Worm (Caenorhabditis elegans) whole organism, young adult: ENCODE measurements around the gene mlc-1.
"Not testable (repeated sequence)": the region's sequence is repeated elsewhere in the genome, so short reads cannot be mapped to it uniquely, and the experiment has no call there.

Experiments
- B0019.2 ChIP-seq: fragments of 200-800 bp; sonication (Bioruptor generic); conservative IDR thresholded peaks from 2 replicates; pipeline ENCODE4 v1.3.6; 2022; ENCODE audit warnings: missing genetic modification reagents, missing genetic modification characterization, missing compliant biosample characterization
- B0035.1 ChIP-seq: sonication (generic microtip); optimal IDR thresholded peaks from 2 replicates; lab custom pipeline; 2016; ENCODE audit warnings: missing genetic modification characterization, mild to moderate bottlenecking, missing compliant biosample characterization, missing genotype, missing genetic modification reagents
- C06A6.2 ChIP-seq: fragments of 200-800 bp; sonication (Bioruptor generic); conservative IDR thresholded peaks from 2 replicates; pipeline ENCODE4 v1.3.6; 2022; ENCODE audit warnings: missing genetic modification characterization, missing compliant biosample characterization
- F22D6.2 ChIP-seq: sonication (generic microtip); optimal IDR thresholded peaks from 2 replicates; lab custom pipeline; 2016; ENCODE audit warnings: mild to moderate bottlenecking, missing genetic modification characterization, missing compliant biosample characterization
- F33H1.4 ChIP-seq: fragments of 200-800 bp; sonication (Bioruptor generic); IDR thresholded peaks from 2 replicates; pipeline ENCODE4 v1.3.6; 2022; ENCODE audit warnings: missing genetic modification reagents, missing genetic modification characterization, missing compliant biosample characterization
- F39B2.1 ChIP-seq: fragments of 200-800 bp; sonication (Bioruptor generic); IDR thresholded peaks from 2 replicates; pipeline ENCODE4 v1.3.6; 2022; ENCODE audit warnings: missing genetic modification reagents, missing genetic modification characterization, missing compliant biosample characterization
- F49E8.2 ChIP-seq: sonication (generic microtip); optimal IDR thresholded peaks from 3 replicates; lab custom pipeline; 2017; ENCODE audit warnings: missing genetic modification characterization, mild to moderate bottlenecking, missing compliant biosample characterization, antibody characterized with exemption, moderate library complexity; ENCODE audit not compliant: insufficient read depth
- K11D2.4 ChIP-seq: fragments of 200-800 bp; sonication (Bioruptor generic); IDR thresholded peaks from 2 replicates; pipeline ENCODE4 v1.3.6; 2022; ENCODE audit warnings: missing genetic modification reagents, missing genetic modification characterization, missing compliant biosample characterization
- Y53G8AR.9 ChIP-seq: fragments of 200-800 bp; sonication (Bioruptor generic); conservative IDR thresholded peaks from 2 replicates; pipeline ENCODE4 v1.3.6; 2022; ENCODE audit warnings: missing genetic modification reagents, missing genetic modification characterization, missing compliant biosample characterization
- Y56A3A.18 ChIP-seq: fragments of 200-800 bp; sonication (Bioruptor generic); IDR thresholded peaks from 2 replicates; pipeline ENCODE4 v1.3.6; 2022; ENCODE audit warnings: missing genetic modification reagents, missing genetic modification characterization, missing compliant biosample characterization
- ZK185.1 ChIP-seq: sonication (generic microtip); optimal IDR thresholded peaks from 2 replicates; lab custom pipeline; 2016; ENCODE audit warnings: mild to moderate bottlenecking, missing genetic modification characterization, missing compliant biosample characterization; ENCODE audit not compliant: poor library complexity, severe bottlenecking
- aptf-2 ChIP-seq: fragments of 200-800 bp; sonication (Bioruptor generic); conservative IDR thresholded peaks from 2 replicates; pipeline ENCODE4 v1.3.6; 2022; ENCODE audit warnings: missing genetic modification reagents, missing genetic modification characterization, missing compliant biosample characterization
- attf-6 ChIP-seq: fragments of 200-800 bp; sonication (Bioruptor generic); IDR thresholded peaks from 2 replicates; pipeline ENCODE4 v1.3.6; 2022; ENCODE audit warnings: missing genetic modification reagents, missing genetic modification characterization, missing compliant biosample characterization
- bed-2 ChIP-seq: fragments of 200-800 bp; sonication (Bioruptor generic); IDR thresholded peaks from 2 replicates; pipeline ENCODE4 v1.3.6; 2022; ENCODE audit warnings: missing genetic modification reagents, missing genetic modification characterization, missing compliant biosample characterization
- cebp-1 ChIP-seq, 2 experiments: fragments of 200-800 bp in 1 of 2; sonication (Bioruptor generic) in 1 of 2; sonication (generic microtip) in 1 of 2; IDR thresholded peaks in 1 of 2; optimal IDR thresholded peaks in 1 of 2; 2 replicates each; pipeline versions ENCODE4 v1.3.6 to Lab custom; 2017 to 2022; ENCODE audit warnings: missing compliant biosample characterization in 2 of 2, missing genetic modification characterization in 2 of 2, mild to moderate bottlenecking in 1 of 2, missing genetic modification reagents in 1 of 2, moderate library complexity in 1 of 2
- ceh-58 ChIP-seq: fragments of 200-800 bp; sonication (Bioruptor generic); IDR thresholded peaks from 2 replicates; pipeline ENCODE4 v1.3.6; 2022; ENCODE audit warnings: missing genetic modification characterization, missing compliant biosample characterization
- efl-1 ChIP-seq: fragments of 150-350 bp; optimal IDR thresholded peaks from 2 replicates; lab custom pipeline; 2014; ENCODE audit warnings: missing biosample characterization, missing genetic modification reagents, missing genetic modification characterization
- egl-18 ChIP-seq: fragments of 200-800 bp; sonication (Bioruptor generic); IDR thresholded peaks from 2 replicates; pipeline ENCODE4 v1.3.6; 2022; ENCODE audit warnings: missing genetic modification reagents, missing genetic modification characterization, missing compliant biosample characterization
- egl-44 ChIP-seq: fragments of 200-800 bp; sonication (Bioruptor generic); IDR thresholded peaks from 2 replicates; pipeline ENCODE4 v1.3.6; 2022; ENCODE audit warnings: missing genetic modification reagents, missing genetic modification characterization, missing compliant biosample characterization
- egrh-3 ChIP-seq: fragments of 200-800 bp; sonication (Bioruptor generic); IDR thresholded peaks from 2 replicates; pipeline ENCODE4 v1.3.6; 2022; ENCODE audit warnings: missing genetic modification reagents, missing genetic modification characterization, missing compliant biosample characterization
- ekl-4 ChIP-seq: fragments of 200-800 bp; sonication (Bioruptor generic); IDR thresholded peaks from 2 replicates; pipeline ENCODE4 v1.3.6; 2022; ENCODE audit warnings: missing genetic modification reagents, missing genetic modification characterization, missing compliant biosample characterization
- hlh-26 ChIP-seq: fragments of 200-800 bp; sonication (Bioruptor generic); conservative IDR thresholded peaks from 2 replicates; pipeline ENCODE4 v1.3.6; 2022; ENCODE audit warnings: missing genetic modification reagents, missing genetic modification characterization, missing compliant biosample characterization
- hmg-1.2 ChIP-seq: fragments of 200-800 bp; sonication (Bioruptor generic); IDR thresholded peaks from 2 replicates; pipeline ENCODE4 v1.3.6; 2022; ENCODE audit warnings: missing genetic modification reagents, missing genetic modification characterization, missing compliant biosample characterization
- hmg-20 ChIP-seq: fragments of 200-800 bp; sonication (Bioruptor generic); IDR thresholded peaks from 2 replicates; pipeline ENCODE4 v1.3.6; 2022; ENCODE audit warnings: missing genetic modification reagents, missing genetic modification characterization, missing compliant biosample characterization
- hrde-1 ChIP-seq: sonication (generic microtip); optimal IDR thresholded peaks from 2 replicates; lab custom pipeline; 2016; ENCODE audit warnings: missing genetic modification characterization, mild to moderate bottlenecking, missing compliant biosample characterization, moderate library complexity, missing genotype, missing genetic modification reagents, borderline replicate concordance
- lag-1 ChIP-seq: fragments of 200-800 bp; sonication (Bioruptor generic); IDR thresholded peaks from 2 replicates; pipeline ENCODE4 v1.3.6; 2022; ENCODE audit warnings: missing genetic modification reagents, missing genetic modification characterization, missing compliant biosample characterization
- let-526 ChIP-seq: fragments of 200-800 bp; sonication (Bioruptor generic); IDR thresholded peaks from 2 replicates; pipeline ENCODE4 v1.3.6; 2022; ENCODE audit warnings: missing genetic modification reagents, missing genetic modification characterization, missing compliant biosample characterization
- madf-10 ChIP-seq: sonication (generic microtip); optimal IDR thresholded peaks from 2 replicates; lab custom pipeline; 2016; ENCODE audit warnings: mild to moderate bottlenecking, missing genetic modification characterization, missing compliant biosample characterization
- madf-3 ChIP-seq: fragments of 200-800 bp; sonication (Bioruptor generic); IDR thresholded peaks from 2 replicates; pipeline ENCODE4 v1.3.6; 2022; ENCODE audit warnings: missing genetic modification reagents, missing genetic modification characterization, missing compliant biosample characterization
- madf-6 ChIP-seq: fragments of 200-800 bp; sonication (Bioruptor generic); IDR thresholded peaks from 2 replicates; pipeline ENCODE4 v1.3.6; 2022; ENCODE audit warnings: missing genetic modification reagents, missing genetic modification characterization, missing compliant biosample characterization
- mel-28 ChIP-seq: sonication (generic microtip); optimal IDR thresholded peaks from 2 replicates; lab custom pipeline; 2016; ENCODE audit warnings: borderline replicate concordance, mild to moderate bottlenecking, missing genetic modification characterization, missing compliant biosample characterization
- mxl-1 ChIP-seq: sonication (generic microtip); optimal IDR thresholded peaks from 2 replicates; lab custom pipeline; 2016; ENCODE audit warnings: missing genetic modification characterization, missing compliant biosample characterization
- nfyb-1 ChIP-seq: fragments of 200-800 bp; sonication (Bioruptor generic); IDR thresholded peaks from 2 replicates; pipeline ENCODE4 v1.3.6; 2022; ENCODE audit warnings: missing genetic modification reagents, missing genetic modification characterization, missing compliant biosample characterization
- nhr-80 ChIP-seq: sonication (generic microtip); optimal IDR thresholded peaks from 2 replicates; lab custom pipeline; 2016; ENCODE audit warnings: missing genetic modification characterization, missing compliant biosample characterization
- rec-8 ChIP-seq, 2 experiments: sonication (generic microtip); optimal IDR thresholded peaks; 2 replicates each; lab custom pipeline; 2016; ENCODE audit warnings: mild to moderate bottlenecking in 2 of 2, missing genetic modification characterization in 2 of 2, missing genetic modification reagents in 2 of 2, missing genotype in 2 of 2, missing biosample characterization in 1 of 2, missing compliant biosample characterization in 1 of 2, moderate library complexity in 1 of 2
- rpc-1 ChIP-seq, 2 experiments: fragments of 150-350 bp in 1 of 2; sonication (generic microtip) in 1 of 2; optimal IDR thresholded peaks; 2 replicates each; lab custom pipeline; 2014 to 2018; ENCODE audit warnings: missing biosample characterization in 1 of 2, missing genetic modification characterization in 1 of 2, missing genetic modification reagents in 1 of 2, missing genotype in 1 of 2
- sea-2 ChIP-seq: fragments of 200-800 bp; sonication (Bioruptor generic); IDR thresholded peaks from 2 replicates; pipeline ENCODE4 v1.3.6; 2022; ENCODE audit warnings: missing genetic modification characterization, missing compliant biosample characterization
- snpc-1.3 ChIP-seq: sonication (generic microtip); optimal IDR thresholded peaks from 2 replicates; lab custom pipeline; 2017; ENCODE audit warnings: missing genetic modification characterization, mild to moderate bottlenecking, missing compliant biosample characterization, antibody characterized with exemption, moderate library complexity, missing genotype, missing genetic modification reagents; ENCODE audit not compliant: insufficient read depth
- snpc-4 ChIP-seq, 5 experiments: fragments of 150-350 bp in 1 of 5; sonication (generic microtip) in 4 of 5; optimal IDR thresholded peaks; 2 replicates each; lab custom pipeline; 2014 to 2018; ENCODE audit warnings: missing genetic modification characterization in 5 of 5, missing biosample characterization in 3 of 5, antibody characterized with exemption in 2 of 5, mild to moderate bottlenecking in 2 of 5, missing compliant biosample characterization in 2 of 5, missing genotype in 2 of 5, moderate library complexity in 2 of 5, missing genetic modification reagents in 1 of 5
- somi-1 ChIP-seq: fragments of 200-800 bp; sonication (Bioruptor generic); optimal IDR thresholded peaks from 2 replicates; lab custom pipeline; 2018; ENCODE audit warnings: mild to moderate bottlenecking, missing genetic modification characterization, missing compliant biosample characterization
- ztf-22 ChIP-seq: fragments of 200-800 bp; sonication (Bioruptor generic); optimal IDR thresholded peaks from 2 replicates; lab custom pipeline; 2018; ENCODE audit warnings: mild to moderate bottlenecking, missing genetic modification characterization, moderate library complexity, missing compliant biosample characterization
- ztf-28 ChIP-seq: fragments of 200-800 bp; sonication (Bioruptor generic); IDR thresholded peaks from 2 replicates; pipeline ENCODE4 v1.3.6; 2022; ENCODE audit warnings: missing genetic modification reagents, missing genetic modification characterization, missing compliant biosample characterization

Gene mlc-1

ce11 chrX:17434234-17434633 lies 24.8 kb upstream of the mlc-1 start, which contains the start of gene fubl-3:
Gene fubl-3, plus strand, starts transcription at chrX:17434445.
- no peak for TF ChIP-seq efl-1 (GFP tag; lab: Kevin White, UChicago)
- TF ChIP-seq B0035.1 (tag; lab: Kevin White, UChicago): no peak
- no peak for TF ChIP-seq F22D6.2
- TF ChIP-seq ztf-28 (GFP tag; lab: Robert Waterston, UW): no peak
- no peak for TF ChIP-seq rec-8 (tag; optimal IDR thresholded peaks at IDR 0.05; lab: Kevin White, UChicago)
- no peak for TF ChIP-seq mxl-1 (tag; lab: Kevin White, UChicago)
- peak; percentile 31; the same call in 1 of the 2 replicates for TF ChIP-seq F33H1.4 (GFP tag; lab: Robert Waterston, UW)
- TF ChIP-seq bed-2 (GFP tag; lab: Robert Waterston, UW): no peak
- no peak for TF ChIP-seq egrh-3 (GFP tag; lab: Robert Waterston, UW)
- no peak for TF ChIP-seq F49E8.2
- peak; percentile 57 for TF ChIP-seq madf-10
- no peak for TF ChIP-seq Y56A3A.18
- no peak for TF ChIP-seq madf-6 (GFP tag; lab: Robert Waterston, UW)
- peak; percentile 13 for TF ChIP-seq nhr-80 (tag; lab: Kevin White, UChicago)
- peak; percentile 33; the same call in 1 of the 2 replicates for TF ChIP-seq hmg-1.2 (GFP tag; lab: Robert Waterston, UW)
- TF ChIP-seq mel-28: no peak
- no peak for TF ChIP-seq madf-3 (GFP tag; lab: Robert Waterston, UW)
- TF ChIP-seq snpc-4 (GFP tag; optimal IDR thresholded peaks at IDR 0.05; lab: Kevin White, UChicago): peak; percentile 17
- peak in 2 of 4 experiments; percentile 66 to 77 for TF ChIP-seq snpc-4 (tag; optimal IDR thresholded peaks at IDR 0.05; lab: Kevin White, UChicago)
- TF ChIP-seq ZK185.1 (tag; lab: Kevin White, UChicago): no peak
- no peak for TF ChIP-seq F39B2.1 (GFP tag; lab: Robert Waterston, UW)

- no peak for TF ChIP-seq mxl-1 (tag; lab: Kevin White, UChicago)
- no peak for TF ChIP-seq rpc-1 (optimal IDR thresholded peaks at IDR 0.05; lab: Kevin White, UChicago)
- TF ChIP-seq rpc-1 (tag; optimal IDR thresholded peaks at IDR 0.05; lab: Kevin White, UChicago): no peak
- TF ChIP-seq snpc-1.3 (tag; lab: Kevin White, UChicago): no peak
- no peak for TF ChIP-seq egl-44
- no peak for TF ChIP-seq Y53G8AR.9 (GFP tag; lab: Robert Waterston, UW)
- no peak for TF ChIP-seq ztf-22 (GFP tag; lab: Kevin White, UChicago)
- TF ChIP-seq hlh-26: no peak
- no peak for TF ChIP-seq hrde-1 (tag; lab: Kevin White, UChicago)
- TF ChIP-seq hmg-20 (GFP tag; lab: Robert Waterston, UW): no peak
- no peak for TF ChIP-seq madf-6 (GFP tag; lab: Robert Waterston, UW)
- no peak for TF ChIP-seq C06A6.2
- no peak for TF ChIP-seq F22D6.2
- TF ChIP-seq somi-1 (GFP tag; lab: Kevin White, UChicago): no peak
Observed at ce11 chrX:17438386-17438785, 20.6 kb upstream of the mlc-1 start, which contains the start of gene C36E6.8. Gene C36E6.8, plus strand, starts transcription at chrX:17438686.

ce11 chrX:17442539-17442938 lies 16.5 kb upstream of the mlc-1 start:
- TF ChIP-seq attf-6: peak; percentile 70; the same call in 1 of the 2 replicates
- TF ChIP-seq ekl-4 (GFP tag; lab: Robert Waterston, UW): peak; percentile 67; the same call in 1 of the 2 replicates
- peak; percentile 92; the same call in 1 of the 2 replicates for TF ChIP-seq ceh-58 (GFP tag; lab: Robert Waterston, UW)
- peak; percentile 57; the same call in 1 of the 2 replicates for TF ChIP-seq cebp-1 (GFP tag; IDR thresholded peaks at IDR 0.05; lab: Robert Waterston, UW)
- TF ChIP-seq cebp-1 (tag; optimal IDR thresholded peaks at IDR 0.05; lab: Kevin White, UChicago): not testable (repeated sequence)
- TF ChIP-seq egl-18 (GFP tag; lab: Robert Waterston, UW): peak; percentile 88; the same call in 1 of the 2 replicates
- peak; percentile 86; the same call in 1 of the 2 replicates for TF ChIP-seq Y56A3A.18
- TF ChIP-seq egrh-3 (GFP tag; lab: Robert Waterston, UW): peak; percentile 79; the same call in 1 of the 2 replicates
- TF ChIP-seq lag-1: peak; percentile 96
- TF ChIP-seq aptf-2 (GFP tag; lab: Robert Waterston, UW): peak; percentile 70; the same call in 1 of the 2 replicates
- peak; percentile 85 for TF ChIP-seq sea-2 (GFP tag; lab: Robert Waterston, UW)
- peak; percentile 76 for TF ChIP-seq nfyb-1 (GFP tag; lab: Robert Waterston, UW)
- peak; percentile 74; the same call in 1 of the 2 replicates for TF ChIP-seq madf-3 (GFP tag; lab: Robert Waterston, UW)
- TF ChIP-seq K11D2.4: 0 out of 2 replicates have a peak, but pooled peaks have one; percentile 55
- TF ChIP-seq B0019.2 (GFP tag; lab: Robert Waterston, UW): peak; percentile 48
- TF ChIP-seq madf-6 (GFP tag; lab: Robert Waterston, UW): 0 out of 2 replicates have a peak, but pooled peaks have one; percentile 28
- TF ChIP-seq C06A6.2: peak; percentile 64; the same call in 1 of the 2 replicates
- TF ChIP-seq let-526 (GFP tag; lab: Robert Waterston, UW): peak; percentile 73; the same call in 1 of the 2 replicates
